Worm (Caenorhabditis elegans) whole organism, early embryonic: ENCODE data around the gene bath-19.

ENCODE experiments used
- ama-1 ChIP-seq: fragments of 150-350 bp; optimal IDR thresholded peaks from 2 replicates; lab custom pipeline; 2014
- hnd-1 ChIP-seq: sonication (generic microtip); optimal IDR thresholded peaks from 2 replicates; lab custom pipeline; 2016; ENCODE audit warnings: missing genetic modification characterization, missing compliant biosample characterization
- tbx-11 ChIP-seq: fragments of 200-800 bp; sonication (Bioruptor generic); IDR thresholded peaks from 2 replicates; pipeline ENCODE4 v1.3.6; 2022; ENCODE audit warnings: missing genetic modification characterization, missing compliant biosample characterization

ce11 chrII:2083726-2084179 is 44.6 kb upstream of the bath-19 start, which contains the start of the genes T16A1.5 and fbxc-49:
- TF ChIP-seq ama-1 (lab: Kevin White, UChicago) (no peak), hnd-1 (tag; lab: Kevin White, UChicago) (no peak), tbx-11 (GFP tag; lab: Robert Waterston, UW) (no peak)
